Fruit fly (Drosophila melanogaster) whole organism, embryonic: ENCODE measurements around the gene cnc.

Experiments used
- B-H2 ChIP-seq: fragments of 200-800 bp; sonication (Bioruptor generic); optimal IDR thresholded peaks from 2 replicates; lab custom pipeline; 2018; ENCODE audit warnings: missing biosample characterization, mild to moderate bottlenecking, missing genetic modification characterization
- C15 ChIP-seq: fragments of 200-800 bp; sonication (Bioruptor generic); IDR thresholded peaks from 3 replicates; pipeline ENCODE4 v1.3.6; 2022; ENCODE audit warnings: missing biosample characterization, missing genetic modification characterization
- CG10543 ChIP-seq: fragments of 200-800 bp; sonication (Bioruptor generic); optimal IDR thresholded peaks from 3 replicates; lab custom pipeline; 2017; ENCODE audit warnings: missing biosample characterization, mild to moderate bottlenecking, missing genetic modification characterization, moderate library complexity
- CG10565 ChIP-seq: fragments of 200-800 bp; sonication (Bioruptor generic); optimal IDR thresholded peaks from 3 replicates; lab custom pipeline; 2016; ENCODE audit warnings: missing biosample characterization, mild to moderate bottlenecking, missing genetic modification characterization
- CG10979 ChIP-seq: fragments of 200-800 bp; sonication (Bioruptor generic); optimal IDR thresholded peaks from 2 replicates; lab custom pipeline; 2018; ENCODE audit warnings: missing biosample characterization, mild to moderate bottlenecking, missing genetic modification characterization, moderate library complexity
- CG11560 ChIP-seq: fragments of 200-800 bp; sonication (Bioruptor generic); IDR thresholded peaks from 3 replicates; pipeline ENCODE4 v1.3.6; 2022; ENCODE audit warnings: missing biosample characterization, missing genetic modification characterization
- CG12769 ChIP-seq: fragments of 200-800 bp; sonication (Bioruptor generic); optimal IDR thresholded peaks from 2 replicates; lab custom pipeline; 2019; ENCODE audit warnings: missing biosample characterization, mild to moderate bottlenecking, missing genetic modification characterization, moderate library complexity
- CG13123 ChIP-seq: fragments of 200-800 bp; sonication (Bioruptor generic); optimal IDR thresholded peaks from 2 replicates; lab custom pipeline; 2016; ENCODE audit warnings: missing biosample characterization, missing genetic modification characterization
- CG13296 ChIP-seq: fragments of 200-800 bp; sonication (Bioruptor generic); optimal IDR thresholded peaks from 3 replicates; lab custom pipeline; 2018; ENCODE audit warnings: missing biosample characterization, mild to moderate bottlenecking, missing genetic modification characterization
- CG15073 ChIP-seq: fragments of 200-800 bp; sonication (Bioruptor generic); optimal IDR thresholded peaks from 2 replicates; lab custom pipeline; 2016; ENCODE audit warnings: missing biosample characterization, missing genetic modification characterization
- CG1647 ChIP-seq: fragments of 200-800 bp; sonication (Bioruptor generic); optimal IDR thresholded peaks from 3 replicates; lab custom pipeline; 2016; ENCODE audit warnings: missing biosample characterization, missing genetic modification characterization
- CG16815 ChIP-seq: fragments of 200-800 bp; sonication (Bioruptor generic); optimal IDR thresholded peaks from 3 replicates; lab custom pipeline; 2017; ENCODE audit warnings: missing biosample characterization, mild to moderate bottlenecking, missing genetic modification characterization
- CG16863 ChIP-seq: fragments of 200-800 bp; sonication (Bioruptor generic); optimal IDR thresholded peaks from 3 replicates; lab custom pipeline; 2016; ENCODE audit warnings: missing biosample characterization, missing genetic modification characterization
- CG17359 ChIP-seq: fragments of 200-800 bp; sonication (Bioruptor generic); optimal IDR thresholded peaks from 3 replicates; lab custom pipeline; 2018; ENCODE audit warnings: missing biosample characterization, mild to moderate bottlenecking, missing genetic modification characterization, moderate library complexity
- CG33557 ChIP-seq: fragments of 200-800 bp; sonication (Bioruptor generic); optimal IDR thresholded peaks from 2 replicates; lab custom pipeline; 2019; ENCODE audit warnings: missing biosample characterization, mild to moderate bottlenecking, missing genetic modification characterization, moderate library complexity
- CG3726 ChIP-seq: fragments of 200-800 bp; sonication (Bioruptor generic); IDR thresholded peaks from 3 replicates; pipeline ENCODE4, ENCODE4 v1.3.6; 2022; ENCODE audit warnings: missing biosample characterization, missing genetic modification characterization
- CG4360 ChIP-seq: fragments of 200-800 bp; sonication (Bioruptor generic); IDR thresholded peaks from 2 replicates; pipeline ENCODE4 v1.3.6; 2022; ENCODE audit warnings: missing biosample characterization, missing genetic modification characterization
- CG4820 ChIP-seq: fragments of 200-800 bp; sonication (Bioruptor generic); optimal IDR thresholded peaks from 3 replicates; lab custom pipeline; 2016; ENCODE audit warnings: missing biosample characterization, missing genetic modification characterization
- CG4854 ChIP-seq: fragments of 200-800 bp; sonication (Bioruptor generic); optimal IDR thresholded peaks from 2 replicates; lab custom pipeline; 2016; ENCODE audit warnings: missing biosample characterization, missing genetic modification characterization, inconsistent platforms
- CG6272 ChIP-seq: fragments of 200-800 bp; sonication (Bioruptor generic); IDR thresholded peaks from 2 replicates; pipeline ENCODE4 v1.3.6; 2022; ENCODE audit warnings: missing biosample characterization, missing genetic modification characterization
- CG6654 ChIP-seq: fragments of 200-800 bp; sonication (Bioruptor generic); optimal IDR thresholded peaks from 2 replicates; lab custom pipeline; 2017; ENCODE audit warnings: missing biosample characterization, mild to moderate bottlenecking, missing genetic modification characterization
- CG6683 ChIP-seq: fragments of 200-800 bp; sonication (Bioruptor generic); optimal IDR thresholded peaks from 2 replicates; lab custom pipeline; 2017; ENCODE audit warnings: missing biosample characterization, mild to moderate bottlenecking, missing genetic modification characterization, missing genetic modification reagents
- CG6689 ChIP-seq: fragments of 200-800 bp; sonication (Bioruptor generic); IDR thresholded peaks from 2 replicates; pipeline ENCODE4 v1.3.6; 2022; ENCODE audit warnings: missing biosample characterization, missing genetic modification characterization
- D ChIP-seq, 2 experiments: fragments of 200-800 bp in 1 of 2; fragments of >200 bp in 1 of 2; sonication (Bioruptor generic) in 1 of 2; optimal IDR thresholded peaks; 2 replicates in 1 of 2; 3 replicates in 1 of 2; lab custom pipeline; 2017; ENCODE audit warnings: mild to moderate bottlenecking in 1 of 2, missing biosample characterization in 1 of 2, missing genetic modification characterization in 1 of 2, missing genetic modification reagents in 1 of 2
- Dek ChIP-seq: fragments of 200-800 bp; sonication (Bioruptor generic); optimal IDR thresholded peaks from 3 replicates; lab custom pipeline; 2019; ENCODE audit warnings: missing biosample characterization, mild to moderate bottlenecking, missing genetic modification characterization, moderate library complexity
- H15 ChIP-seq: fragments of 200-800 bp; sonication (Bioruptor generic); IDR thresholded peaks from 3 replicates; pipeline ENCODE4 v1.3.6; 2022; ENCODE audit warnings: missing biosample characterization, missing genetic modification characterization
- HmgD ChIP-seq: fragments of 200-800 bp; sonication (Bioruptor generic); optimal IDR thresholded peaks from 3 replicates; lab custom pipeline; 2016; ENCODE audit warnings: missing biosample characterization, missing genetic modification characterization
- Hr3 ChIP-seq: fragments of 200-800 bp; sonication (Bioruptor generic); optimal IDR thresholded peaks from 3 replicates; lab custom pipeline; 2016; ENCODE audit warnings: missing biosample characterization, missing genetic modification characterization
- Hr39 ChIP-seq: fragments of >200 bp; optimal IDR thresholded peaks from 2 replicates; lab custom pipeline; 2017
- Hr51 ChIP-seq, 2 experiments: fragments of 200-800 bp; sonication (Bioruptor generic); optimal IDR thresholded peaks; 2 replicates in 1 of 2; 3 replicates in 1 of 2; lab custom pipeline; 2016 to 2018; ENCODE audit warnings: missing biosample characterization in 2 of 2, missing genetic modification characterization in 2 of 2, mild to moderate bottlenecking in 1 of 2, moderate library complexity in 1 of 2
- MBD-R2 ChIP-seq: fragments of 200-800 bp; sonication (Bioruptor generic); IDR thresholded peaks from 2 replicates; pipeline ENCODE4 v1.3.6; 2022; ENCODE audit warnings: missing biosample characterization, missing genetic modification characterization
- NC2β ChIP-seq: fragments of 200-800 bp; sonication (Bioruptor generic); optimal IDR thresholded peaks from 2 replicates; lab custom pipeline; 2016; ENCODE audit warnings: missing biosample characterization, missing genetic modification characterization
- Stat92E ChIP-seq, 3 experiments: fragments of >200 bp in 2 of 3; fragments of 200-800 bp in 1 of 3; sonication (Bioruptor generic) in 1 of 3; optimal IDR thresholded peaks; 2 replicates each; lab custom pipeline; 2017 to 2019; ENCODE audit warnings: missing biosample characterization in 3 of 3, missing genetic modification characterization in 3 of 3, mild to moderate bottlenecking in 1 of 3, moderate library complexity in 1 of 3
- br ChIP-seq: fragments of >200 bp; optimal IDR thresholded peaks from 2 replicates; lab custom pipeline; 2017
- chif ChIP-seq, 2 experiments: fragments of 200-800 bp; sonication (Bioruptor generic); optimal IDR thresholded peaks; 3 replicates each; lab custom pipeline; 2016; ENCODE audit warnings: missing biosample characterization in 2 of 2, missing genetic modification characterization in 2 of 2
- chn ChIP-seq: fragments of 200-800 bp; sonication (Bioruptor generic); optimal IDR thresholded peaks from 2 replicates; lab custom pipeline; 2016; ENCODE audit warnings: missing biosample characterization, missing genetic modification characterization
- corto ChIP-seq: fragments of 200-800 bp; sonication (Bioruptor generic); optimal IDR thresholded peaks from 2 replicates; lab custom pipeline; 2016; ENCODE audit warnings: missing biosample characterization, mild to moderate bottlenecking, missing genetic modification characterization, moderate library complexity
- crol ChIP-seq: fragments of 200-800 bp; sonication (Bioruptor generic); IDR thresholded peaks from 2 replicates; pipeline ENCODE4 v1.3.6; 2022; ENCODE audit warnings: missing biosample characterization, missing genetic modification characterization
- danr ChIP-seq: fragments of 200-800 bp; sonication (Bioruptor generic); IDR thresholded peaks from 2 replicates; pipeline ENCODE4 v1.3.6; 2022; ENCODE audit warnings: missing biosample characterization, missing genetic modification characterization
- disco-r ChIP-seq: fragments of 200-800 bp; sonication (Bioruptor generic); optimal IDR thresholded peaks from 2 replicates; lab custom pipeline; 2016; ENCODE audit warnings: missing biosample characterization, missing genetic modification characterization
- gcm2 ChIP-seq: fragments of 200-800 bp; sonication (Bioruptor generic); optimal IDR thresholded peaks from 2 replicates; lab custom pipeline; 2016; ENCODE audit warnings: missing biosample characterization, missing genetic modification characterization
- gfzf ChIP-seq: fragments of 200-800 bp; sonication (Bioruptor generic); optimal IDR thresholded peaks from 2 replicates; lab custom pipeline; 2016; ENCODE audit warnings: missing biosample characterization, mild to moderate bottlenecking, missing genetic modification characterization, moderate library complexity
- kay ChIP-seq: fragments of 200-800 bp; sonication (Bioruptor generic); optimal IDR thresholded peaks from 2 replicates; lab custom pipeline; 2016; ENCODE audit warnings: missing biosample characterization, missing genetic modification characterization
- lmd ChIP-seq: fragments of 200-800 bp; sonication (Bioruptor generic); IDR thresholded peaks from 2 replicates; pipeline ENCODE4 v1.3.6; 2022; ENCODE audit warnings: missing biosample characterization, missing genetic modification characterization
- luna ChIP-seq: fragments of 200-800 bp; sonication (Bioruptor generic); optimal IDR thresholded peaks from 2 replicates; lab custom pipeline; 2016; ENCODE audit warnings: missing biosample characterization, missing genetic modification characterization
- nau ChIP-seq: fragments of 200-800 bp; sonication (Bioruptor generic); optimal IDR thresholded peaks from 3 replicates; lab custom pipeline; 2017; ENCODE audit warnings: missing biosample characterization, mild to moderate bottlenecking, missing genetic modification characterization, missing genetic modification reagents
- nom ChIP-seq: fragments of 200-800 bp; sonication (Bioruptor generic); optimal IDR thresholded peaks from 2 replicates; lab custom pipeline; 2017; ENCODE audit warnings: missing biosample characterization, missing genetic modification characterization, mild to moderate bottlenecking, moderate library complexity, missing genetic modification reagents
- ranshi ChIP-seq: fragments of 200-800 bp; sonication (Bioruptor generic); IDR thresholded peaks from 2 replicates; pipeline ENCODE4 v1.3.6; 2022; ENCODE audit warnings: missing biosample characterization, missing genetic modification characterization
- tap ChIP-seq: fragments of 200-800 bp; optimal IDR thresholded peaks from 3 replicates; lab custom pipeline; 2019; ENCODE audit warnings: missing biosample characterization, mild to moderate bottlenecking, missing genetic modification characterization, moderate library complexity
- tll ChIP-seq, 2 experiments: fragments of 200-800 bp in 1 of 2; fragments of >200 bp in 1 of 2; sonication (Bioruptor generic) in 1 of 2; optimal IDR thresholded peaks; 2 replicates each; lab custom pipeline; 2017 to 2019; ENCODE audit warnings: missing biosample characterization in 2 of 2, missing genetic modification characterization in 2 of 2, mild to moderate bottlenecking in 1 of 2, moderate library complexity in 1 of 2

cnc gene

dm6 chr3R:23211745-23212254 is 14.7 kb downstream of the cnc start (continued):
- TF ChIP-seq corto = peak; percentile 22
- no peak for TF ChIP-seq disco-r (GFP tag; lab: Kevin White, UChicago)
- no peak for TF ChIP-seq CG3726 (GFP tag; lab: Robert Waterston, UW)
- TF ChIP-seq chn (GFP tag; lab: Kevin White, UChicago) = no peak
- TF ChIP-seq nau (GFP tag; lab: Kevin White, UChicago) = peak; percentile 38
- no peak for TF ChIP-seq H15 (GFP tag; lab: Robert Waterston, UW)
- TF ChIP-seq lmd (GFP tag; lab: Robert Waterston, UW) = peak; percentile 42; the same call in 1 of the 2 replicates
- peak; percentile 64 for TF ChIP-seq CG6683 (GFP tag; lab: Kevin White, UChicago)
- TF ChIP-seq danr (GFP tag; lab: Robert Waterston, UW) = no peak
- TF ChIP-seq CG16815 (GFP tag; lab: Kevin White, UChicago) = peak; percentile 19
- TF ChIP-seq CG16863 = no peak
- TF ChIP-seq CG33557 = peak; percentile 9
- TF ChIP-seq chif (GFP tag; optimal IDR thresholded peaks at IDR 0.05; lab: Kevin White, UChicago) = peak; percentile 39 to 48
- TF ChIP-seq CG6272 (GFP tag; lab: Robert Waterston, UW) = no peak
- TF ChIP-seq NC2β (GFP tag; lab: Kevin White, UChicago) = no peak
- peak; percentile 15 for TF ChIP-seq CG1647
- TF ChIP-seq Stat92E (GFP tag; optimal IDR thresholded peaks at IDR 0.05; lab: Kevin White, UChicago) = no peak
- peak; percentile 47 for TF ChIP-seq Dek (tag; lab: Kevin White, UChicago)
- TF ChIP-seq kay (GFP tag; lab: Kevin White, UChicago) = peak; percentile 13
- peak; percentile 2 for TF ChIP-seq Hr3 (GFP tag; lab: Kevin White, UChicago)
- no peak for TF ChIP-seq gcm2 (GFP tag; lab: Kevin White, UChicago)
- no peak for TF ChIP-seq CG10565 (GFP tag; lab: Kevin White, UChicago)
- no peak for TF ChIP-seq luna (GFP tag; lab: Kevin White, UChicago)
- no peak for TF ChIP-seq HmgD
- TF ChIP-seq CG10979 = peak; percentile 71
- no peak for TF ChIP-seq br
- TF ChIP-seq CG13123 (GFP tag; lab: Kevin White, UChicago) = no peak
- peak; percentile 54 for TF ChIP-seq CG12769 (tag; lab: Kevin White, UChicago)
- no peak for TF ChIP-seq CG6689 (GFP tag; lab: Robert Waterston, UW)
- 0 out of 2 replicates have a peak, but pooled peaks have one; percentile 19 for TF ChIP-seq ranshi (GFP tag; lab: Robert Waterston, UW)
- no peak for TF ChIP-seq Hr39 (lab: Kevin White, UChicago)
- no peak for TF ChIP-seq CG6654 (GFP tag; lab: Kevin White, UChicago)
- no peak for TF ChIP-seq gfzf
- TF ChIP-seq CG17359 (tag; lab: Kevin White, UChicago) = peak; percentile 55
- peak; percentile 43 for TF ChIP-seq CG10543 (GFP tag; lab: Kevin White, UChicago)
- TF ChIP-seq B-H2 (GFP tag; lab: Kevin White, UChicago) = peak; percentile 1
- no peak for TF ChIP-seq nom (GFP tag; lab: Kevin White, UChicago)
- peak; percentile 45 for TF ChIP-seq tap (tag; lab: Kevin White, UChicago)
- peak in 1 of 2 experiments; percentile 40 for TF ChIP-seq Hr51 (GFP tag; optimal IDR thresholded peaks at IDR 0.05; lab: Kevin White, UChicago)
- TF ChIP-seq MBD-R2 (GFP tag; lab: Robert Waterston, UW) = 0 out of 2 replicates have a peak, but pooled peaks have one; percentile 17
- no peak for TF ChIP-seq crol (GFP tag; lab: Robert Waterston, UW)
- no peak for TF ChIP-seq CG4854 (GFP tag; lab: Kevin White, UChicago)
- TF ChIP-seq CG4820 (GFP tag; lab: Kevin White, UChicago) = peak; percentile 27
- TF ChIP-seq CG4360 (GFP tag; lab: Robert Waterston, UW) = peak; percentile 21; the same call in 1 of the 2 replicates
- TF ChIP-seq C15 (GFP tag; lab: Robert Waterston, UW) = no peak
- no peak for TF ChIP-seq D (optimal IDR thresholded peaks at IDR 0.05; lab: Kevin White, UChicago)
- peak; percentile 57 for TF ChIP-seq D (GFP tag; optimal IDR thresholded peaks at IDR 0.05; lab: Kevin White, UChicago)
- peak; percentile 56 for TF ChIP-seq CG13296 (GFP tag; lab: Kevin White, UChicago)
- TF ChIP-seq tll (GFP tag; optimal IDR thresholded peaks at IDR 0.05; lab: Kevin White, UChicago) = no peak
- no peak for TF ChIP-seq CG15073 (GFP tag; lab: Kevin White, UChicago)
- no peak; the same call in 2 of the 3 replicates for TF ChIP-seq CG11560 (tag; lab: Robert Waterston, UW)
